Worm (Caenorhabditis elegans): ENCODE measurements around the gene C16D9.4.

DNA sequence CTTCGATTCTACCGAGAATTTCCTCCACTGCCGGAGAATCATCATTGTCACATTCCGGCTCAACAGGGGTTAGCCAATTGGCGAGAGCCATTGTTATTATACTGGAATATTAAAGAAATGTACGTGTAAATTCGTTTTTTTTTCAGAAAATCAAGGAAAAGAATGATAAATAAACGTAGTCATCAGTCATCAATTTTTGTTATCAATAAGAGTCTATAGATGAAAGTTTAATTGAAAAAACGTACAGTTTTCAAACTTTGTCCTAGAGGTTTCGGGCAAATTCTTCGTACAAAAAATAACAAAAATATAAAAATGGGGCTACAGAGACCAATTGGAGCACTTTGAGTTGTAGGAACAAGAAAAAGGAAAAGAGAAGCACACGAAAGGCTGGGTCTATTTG lies 43.7 kb downstream of the C16D9.4 start, which contains the start of gene F20D6.11:
- TF ChIP-seq mdl-1 (tag; optimal IDR thresholded peaks at IDR 0.05) (no peak), elt-3 (tag; optimal IDR thresholded peaks at IDR 0.05) (no peak), ceh-82 (tag; optimal IDR thresholded peaks at IDR 0.05) (no peak), snpc-4 (tag; optimal IDR thresholded peaks at IDR 0.05) (no peak), nhr-11 (tag; optimal IDR thresholded peaks at IDR 0.05) (no peak), zag-1 (tag; optimal IDR thresholded peaks at IDR 0.05) (no peak), unc-62 (GFP tag; optimal IDR thresholded peaks at IDR 0.05) (no peak)

Measured in whole organism, L2 larva.